Worm (Caenorhabditis elegans) whole organism, L4 larva: ENCODE results near the gene pud-3.

Experiments used
- R02D3.7 ChIP-seq: fragments of 150-350 bp; sonication (generic microtip); optimal IDR thresholded peaks from 3 replicates; lab custom pipeline; 2014; ENCODE audit warnings: missing biosample characterization, missing genetic modification characterization
- T26A8.4 ChIP-seq: fragments of 200-800 bp; sonication (Bioruptor generic); IDR thresholded peaks from 2 replicates; pipeline ENCODE4 v1.3.6; 2022; ENCODE audit warnings: missing genetic modification characterization, missing compliant biosample characterization
- pqm-1 ChIP-seq: sonication (generic microtip); optimal IDR thresholded peaks from 2 replicates; lab custom pipeline; 2017; ENCODE audit warnings: missing biosample characterization, missing genetic modification characterization
- unc-39 ChIP-seq: sonication (generic microtip); optimal IDR thresholded peaks from 2 replicates; lab custom pipeline; 2017; ENCODE audit warnings: missing biosample characterization, missing genetic modification characterization
- unc-62 ChIP-seq, 3 experiments: fragments of 150-350 bp in 1 of 3; sonication (generic microtip); optimal IDR thresholded peaks in 2 of 3; peaks in 1 of 3; 1 replicate in 1 of 3; 2 replicates in 2 of 3; lab custom pipeline; 2014 to 2017; ENCODE audit warnings: missing biosample characterization in 3 of 3, missing genetic modification characterization in 3 of 3, missing genetic modification reagents in 3 of 3, missing genotype in 1 of 3

DNA sequence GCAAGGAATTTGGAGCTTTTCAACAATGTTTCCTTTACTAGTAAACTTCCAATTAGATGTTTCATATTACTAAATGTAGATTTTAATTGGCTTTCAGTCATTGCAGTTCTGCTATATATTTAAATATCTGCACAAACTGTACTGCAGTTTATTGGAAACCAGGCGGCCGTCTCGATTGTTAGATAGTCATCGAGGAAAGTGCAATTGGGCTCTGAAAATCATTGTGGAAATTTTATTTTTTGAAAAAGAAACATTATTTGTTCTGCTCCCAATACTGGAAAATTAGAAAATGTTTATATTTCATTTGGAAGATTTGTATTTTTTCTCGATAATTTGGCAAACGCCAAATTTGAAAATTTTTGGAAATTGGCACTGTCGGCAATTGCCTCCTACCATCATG is 13.6 kb upstream of the pud-3 start, which contains the start of gene irld-29:
- TF ChIP-seq unc-62 (GFP tag; optimal IDR thresholded peaks at IDR 0.05 in 1 of 2; lab: Kevin White, UChicago) = no peak
- TF ChIP-seq unc-62 (tag; optimal IDR thresholded peaks at IDR 0.05; lab: Kevin White, UChicago) = no peak
- TF ChIP-seq unc-39 (tag; lab: Kevin White, UChicago) = no peak
- no peak for TF ChIP-seq T26A8.4 (GFP tag; lab: Robert Waterston, UW)
- no peak for TF ChIP-seq pqm-1
- TF ChIP-seq R02D3.7 = no peak
